1 worm cellular context compared by ENCODE assay signal in genomic region chrIV:12208984-12209676, ce11.
TF ChIP-seq lines count a peak whose summit lies in the region.

TSS of gene marb-1 (minus strand) at chrIV:12209010.
TSS of gene F35G2.3 (plus strand) at chrIV:12209626.

TF ChIP-seq in whole organism, L1 larva, 84 proteins besides CTCF, POLR2A, EP300 and RAD21 (continued from another document):
- TF ChIP-seq mef-2 (tag; optimal IDR thresholded peaks at IDR 0.05; lab: Kevin White, UChicago) (no peak), elt-2 (tag; optimal IDR thresholded peaks at IDR 0.05; lab: Kevin White, UChicago) (no peak), ets-5 (GFP tag; IDR thresholded peaks at IDR 0.05; lab: Robert Waterston, UW) (no peak), fkh-8 (tag; optimal IDR thresholded peaks at IDR 0.05; lab: Kevin White, UChicago) (no peak), fkh-4 (tag; optimal IDR thresholded peaks at IDR 0.05; lab: Kevin White, UChicago; ENCODE audit: borderline replicate concordance) (no peak), lir-3 (tag; optimal IDR thresholded peaks at IDR 0.05; lab: Kevin White, UChicago; ENCODE audit: poor library complexity) (no peak), zag-1 (tag; optimal IDR thresholded peaks at IDR 0.05; lab: Kevin White, UChicago) (no peak), nhr-12 (tag; optimal IDR thresholded peaks at IDR 0.05; lab: Kevin White, UChicago) (no peak), lin-14 (GFP tag; optimal IDR thresholded peaks at IDR 0.05; lab: Kevin White, UChicago) (peak; percentile 64), egl-13 (tag; optimal IDR thresholded peaks at IDR 0.05; lab: Kevin White, UChicago) (peak; percentile 35), hlh-17 (GFP tag; optimal IDR thresholded peaks at IDR 0.05; lab: Kevin White, UChicago; ENCODE audit: borderline replicate concordance) (no peak), nhr-237 (tag; optimal IDR thresholded peaks at IDR 0.05; lab: Kevin White, UChicago) (no peak), elt-3 (tag; optimal IDR thresholded peaks at IDR 0.05; lab: Kevin White, UChicago) (peak in 1 of 6 experiments; percentile 21), lsy-2 (tag; optimal IDR thresholded peaks at IDR 0.05; lab: Kevin White, UChicago) (peak; percentile 83 to 84), ama-1 (optimal IDR thresholded peaks at IDR 0.05; lab: Kevin White, UChicago) (no peak), dsc-1 (tag; optimal IDR thresholded peaks at IDR 0.05; lab: Kevin White, UChicago) (peak; percentile 63), lin-39 (tag; optimal IDR thresholded peaks at IDR 0.05; lab: Kevin White, UChicago) (peak; percentile 68), aha-1 (tag; optimal IDR thresholded peaks at IDR 0.05; lab: Kevin White, UChicago) (no peak), C16A3.4 (tag; optimal IDR thresholded peaks at IDR 0.05; lab: Kevin White, UChicago) (peak; percentile 53), C04F5.9 (tag; optimal IDR thresholded peaks at IDR 0.05; lab: Kevin White, UChicago) (peak; percentile 33), sup-37 (GFP tag; optimal IDR thresholded peaks at IDR 0.05; lab: Kevin White, UChicago) (no peak), vab-15 (tag; optimal IDR thresholded peaks at IDR 0.05; lab: Kevin White, UChicago) (no peak), snu-23 (GFP tag; optimal IDR thresholded peaks at IDR 0.05; lab: Kevin White, UChicago) (peak; percentile 77), efl-1 (optimal IDR thresholded peaks at IDR 0.05; lab: Kevin White, UChicago) (peak; percentile 63 to 93), efl-1 (GFP tag; optimal IDR thresholded peaks at IDR 0.05 in 1 of 2; lab: Kevin White, UChicago) (peak; percentile 94 to 99), mep-1 (tag; optimal IDR thresholded peaks at IDR 0.05; lab: Kevin White, UChicago) (peak; percentile 14), pax-3 (tag; optimal IDR thresholded peaks at IDR 0.05; lab: Kevin White, UChicago) (no peak), unc-130 (tag; optimal IDR thresholded peaks at IDR 0.05; lab: Kevin White, UChicago) (no peak), nhr-84 (tag; optimal IDR thresholded peaks at IDR 0.05; lab: Kevin White, UChicago) (no peak), egl-27 (tag; optimal IDR thresholded peaks at IDR 0.05; lab: Kevin White, UChicago) (no peak), lin-13 (GFP tag; optimal IDR thresholded peaks at IDR 0.05; lab: Kevin White, UChicago) (peak; percentile 24), lin-35 (GFP tag; optimal IDR thresholded peaks at IDR 0.05; lab: Kevin White, UChicago) (peak; percentile 93 to 94), ceh-88 (GFP tag; IDR thresholded peaks at IDR 0.05; lab: Robert Waterston, UW) (no peak), nhr-77 (tag; optimal IDR thresholded peaks at IDR 0.05; lab: Kevin White, UChicago) (no peak), nhr-71 (tag; optimal IDR thresholded peaks at IDR 0.05; lab: Kevin White, UChicago) (peak; percentile 76), nhr-85 (tag; lab: Kevin White, UChicago) (peak; percentile 81), tlp-1 (tag; optimal IDR thresholded peaks at IDR 0.05; lab: Kevin White, UChicago) (no peak), ceh-8 (GFP tag; optimal IDR thresholded peaks at IDR 0.05; lab: Kevin White, UChicago) (no peak), swsn-7 (tag; optimal IDR thresholded peaks at IDR 0.05; lab: Kevin White, UChicago) (peak; percentile 65), nhr-47 (tag; optimal IDR thresholded peaks at IDR 0.05; lab: Kevin White, UChicago) (peak; percentile 76), nhr-90 (tag; optimal IDR thresholded peaks at IDR 0.05; lab: Kevin White, UChicago; ENCODE audit: poor library complexity) (peak; percentile 67), grh-1 (GFP tag; IDR thresholded peaks at IDR 0.05; lab: Robert Waterston, UW) (no peak), hpl-2 (GFP tag; optimal IDR thresholded peaks at IDR 0.05; lab: Kevin White, UChicago) (no peak)
